Fruit fly (Drosophila melanogaster) whole organism, prepupa: ENCODE results near the gene CG42266.

Experiments
- CG15336 ChIP-seq: fragments of 200-800 bp; sonication (Bioruptor generic); IDR thresholded peaks from 2 replicates; pipeline ENCODE4 v1.3.6; 2022; ENCODE audit warnings: missing biosample characterization, missing genetic modification characterization
- CG16779 ChIP-seq: fragments of 200-800 bp; sonication (Bioruptor generic); optimal IDR thresholded peaks from 3 replicates; lab custom pipeline; 2017; ENCODE audit warnings: missing biosample characterization, mild to moderate bottlenecking, missing genetic modification characterization
- CG34406 ChIP-seq: fragments of 200-800 bp; sonication (Bioruptor generic); optimal IDR thresholded peaks from 3 replicates; lab custom pipeline; 2016; ENCODE audit warnings: missing biosample characterization, missing genetic modification characterization
- CG3919 ChIP-seq: fragments of 200-800 bp; sonication (Bioruptor generic); optimal IDR thresholded peaks from 3 replicates; lab custom pipeline; 2016; ENCODE audit warnings: missing biosample characterization, missing genetic modification characterization
- CG6163 ChIP-seq: fragments of 200-800 bp; sonication (Bioruptor generic); IDR thresholded peaks from 3 replicates; pipeline ENCODE4 v1.3.6; 2022; ENCODE audit warnings: missing biosample characterization, missing genetic modification characterization
- CG6854 ChIP-seq: fragments of 200-800 bp; sonication (Bioruptor generic); optimal IDR thresholded peaks from 2 replicates; lab custom pipeline; 2017; ENCODE audit warnings: missing biosample characterization, mild to moderate bottlenecking, missing genetic modification characterization
- Hr39 ChIP-seq: fragments of 200-800 bp; sonication (Bioruptor generic); optimal IDR thresholded peaks from 2 replicates; lab custom pipeline; 2016; ENCODE audit warnings: missing biosample characterization, missing genetic modification characterization
- achi ChIP-seq: fragments of 200-800 bp; sonication (Bioruptor generic); optimal IDR thresholded peaks from 3 replicates; lab custom pipeline; 2016; ENCODE audit warnings: missing biosample characterization, missing genetic modification characterization
- eg ChIP-seq: fragments of 200-800 bp; sonication (Bioruptor generic); IDR thresholded peaks from 3 replicates; pipeline ENCODE4 v1.3.6; 2022; ENCODE audit warnings: missing biosample characterization, missing genetic modification characterization
- fkh ChIP-seq: fragments of 200-800 bp; sonication (Bioruptor generic); optimal IDR thresholded peaks from 3 replicates; lab custom pipeline; 2017; ENCODE audit warnings: missing biosample characterization, mild to moderate bottlenecking, missing genetic modification characterization, moderate library complexity
- lz ChIP-seq: fragments of 200-800 bp; sonication (Bioruptor generic); optimal IDR thresholded peaks from 3 replicates; lab custom pipeline; 2016; ENCODE audit warnings: missing biosample characterization, missing genetic modification characterization
- ss ChIP-seq, 2 experiments: fragments of 200-800 bp; sonication (Bioruptor generic); optimal IDR thresholded peaks; 2 replicates in 1 of 2; 3 replicates in 1 of 2; lab custom pipeline; 2017 to 2018; ENCODE audit warnings: mild to moderate bottlenecking in 2 of 2, missing biosample characterization in 2 of 2, missing genetic modification characterization in 2 of 2, moderate library complexity in 1 of 2

- no peak for TF ChIP-seq CG34406 (GFP tag; lab: Kevin White, UChicago)
- no peak for TF ChIP-seq Hr39 (GFP tag; lab: Kevin White, UChicago)
- TF ChIP-seq eg (GFP tag; lab: Robert Waterston, UW) = no peak
- no peak for TF ChIP-seq ss (GFP tag; optimal IDR thresholded peaks at IDR 0.05; lab: Kevin White, UChicago)
- TF ChIP-seq fkh = no peak
- no peak for TF ChIP-seq achi (GFP tag; lab: Kevin White, UChicago)
- TF ChIP-seq CG6163 (GFP tag; lab: Robert Waterston, UW) = no peak
- TF ChIP-seq CG16779 = no peak
- TF ChIP-seq CG6854 (GFP tag; lab: Kevin White, UChicago) = no peak
- TF ChIP-seq lz = no peak
- TF ChIP-seq CG3919 = no peak
- TF ChIP-seq CG15336 (GFP tag; lab: Robert Waterston, UW) = no peak
Measured at dm6 chr2L:16337785-16338184, 2.4 kb downstream of the CG42266 start, which contains the start of gene CG31817.
